Fruit fly (Drosophila melanogaster): ENCODE results near the gene Rsph9.

The Rsph9 gene

DNA sequence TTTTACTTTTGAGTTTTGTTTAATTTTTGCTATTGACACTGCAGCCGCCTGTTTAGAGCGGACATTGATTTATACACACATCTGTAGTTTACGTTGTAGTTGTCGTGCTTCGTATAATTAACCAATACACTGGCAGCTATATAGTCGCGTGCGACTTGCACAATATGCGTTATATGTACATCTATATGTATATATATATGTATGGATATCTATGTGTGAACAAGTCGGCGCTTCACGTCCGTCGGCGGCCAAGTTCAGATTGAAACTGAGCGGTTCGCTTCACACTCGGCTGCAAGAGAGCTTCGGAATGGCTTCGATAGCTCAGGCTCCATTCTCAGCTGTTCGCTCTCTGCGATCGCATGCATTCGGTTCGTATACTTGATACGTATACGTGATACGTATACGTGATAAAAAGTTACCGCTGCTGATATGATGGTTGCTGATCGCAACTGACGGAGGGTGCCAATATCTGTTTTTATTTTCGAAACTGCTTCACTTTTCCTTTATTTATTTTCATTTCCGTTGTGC is 15.6 kb upstream of the Rsph9 start (continued):
- TF ChIP-seq CG6689 (GFP tag; IDR thresholded peaks at IDR 0.05) (0 out of 2 replicates have a peak, but pooled peaks have one; percentile 17), CG7745 (tag; optimal IDR thresholded peaks at IDR 0.05) (no peak), Drgx (GFP tag; IDR thresholded peaks at IDR 0.05) (peak; percentile 49; the same call in 1 of the 2 replicates), CG42726 (GFP tag; IDR thresholded peaks at IDR 0.05; ENCODE audit: partially characterized antibody) (no peak), HLH54F (GFP tag; optimal IDR thresholded peaks at IDR 0.05) (no peak), dpn (GFP tag; optimal IDR thresholded peaks at IDR 0.05) (no peak), nom (GFP tag; optimal IDR thresholded peaks at IDR 0.05) (peak; percentile 83), Sox102F (GFP tag; optimal IDR thresholded peaks at IDR 0.05) (peak; percentile 6), repo (GFP tag; optimal IDR thresholded peaks at IDR 0.05) (no peak), ken (GFP tag; IDR thresholded peaks at IDR 0.05) (no peak), CG4328 (GFP tag; optimal IDR thresholded peaks at IDR 0.05) (no peak), ERR (GFP tag; optimal IDR thresholded peaks at IDR 0.05) (no peak), lbe (GFP tag; optimal IDR thresholded peaks at IDR 0.05) (peak; percentile 42), twi (tag; optimal IDR thresholded peaks at IDR 0.05) (no peak), CG9817 (tag; optimal IDR thresholded peaks at IDR 0.05) (no peak), CG12769 (tag; optimal IDR thresholded peaks at IDR 0.05) (peak; percentile 24), esg (GFP tag; conservative IDR thresholded peaks at IDR 0.05) (no peak), cwo (GFP tag; optimal IDR thresholded peaks at IDR 0.05) (peak; percentile 73), CG14441 (GFP tag; IDR thresholded peaks at IDR 0.05) (0 out of 2 replicates have a peak, but pooled peaks have one; percentile 28), CG3407 (GFP tag; optimal IDR thresholded peaks at IDR 0.05) (peak; percentile 5), CG2116 (GFP tag; optimal IDR thresholded peaks at IDR 0.05) (no peak), ham (GFP tag; IDR thresholded peaks at IDR 0.05) (no peak), B-H1 (GFP tag; IDR thresholded peaks at IDR 0.05) (no peak), dmrt99B (tag; optimal IDR thresholded peaks at IDR 0.05) (peak; percentile 28), pb (GFP tag; optimal IDR thresholded peaks at IDR 0.05) (no peak), Hey (tag; optimal IDR thresholded peaks at IDR 0.05) (no peak), bigmax (GFP tag; optimal IDR thresholded peaks at IDR 0.05) (no peak), CG14014 (GFP tag; IDR thresholded peaks at IDR 0.05) (peak; percentile 42; the same call in 1 of the 2 replicates), dysf (GFP tag; IDR thresholded peaks at IDR 0.05) (no peak), Hr3 (GFP tag; optimal IDR thresholded peaks at IDR 0.05) (no peak), CG4282 (GFP tag; optimal IDR thresholded peaks at IDR 0.05) (no peak), Eip74EF (GFP tag; optimal IDR thresholded peaks at IDR 0.05) (peak in 1 of 2 experiments; percentile 41), zfh1 (GFP tag; IDR thresholded peaks at IDR 0.05) (no peak), CG9215 (GFP tag; IDR thresholded peaks at IDR 0.05) (no peak), CG2875 (GFP tag; optimal IDR thresholded peaks at IDR 0.05) (peak; percentile 32), zen2 (GFP tag; IDR thresholded peaks at IDR 0.05; ENCODE audit: partially characterized antibody) (0 out of 3 replicates have a peak, but pooled peaks have one; percentile 45), amos (GFP tag; IDR thresholded peaks at IDR 0.05; ENCODE audit: partially characterized antibody) (no peak), tup (GFP tag; optimal IDR thresholded peaks at IDR 0.05) (no peak), chinmo (GFP tag; IDR thresholded peaks at IDR 0.05; ENCODE audit: partially characterized antibody) (peak; percentile 98), ftz-f1 (GFP tag; optimal IDR thresholded peaks at IDR 0.05) (peak; percentile 44), CG5180 (GFP tag; optimal IDR thresholded peaks at IDR 0.05) (peak; percentile 40), CG2678 (tag; optimal IDR thresholded peaks at IDR 0.05) (peak; percentile 19), CG31224 (GFP tag; IDR thresholded peaks at IDR 0.05) (no peak), CG8089 (GFP tag; optimal IDR thresholded peaks at IDR 0.05) (no peak), CG10979 (tag; optimal IDR thresholded peaks at IDR 0.05) (peak; percentile 32), crol (GFP tag; IDR thresholded peaks at IDR 0.05) (no peak), nmo (GFP tag; optimal IDR thresholded peaks at IDR 0.05) (no peak), Ets97D (GFP tag; optimal IDR thresholded peaks at IDR 0.05) (no peak), ewg (GFP tag; optimal IDR thresholded peaks at IDR 0.05) (no peak)
